Fruit fly (Drosophila melanogaster) whole organism, embryonic: Measurements from ENCODE around the gene CG32117.
A peak's percentile ranks its signal among the peaks of the same experiment; 100 is the strongest.

ENCODE experiments used
- Ada2b ChIP-seq: fragments of 200-800 bp; sonication (Bioruptor generic); IDR thresholded peaks from 2 replicates; pipeline ENCODE4 v1.3.6; 2022; ENCODE audit warnings: missing biosample characterization, missing genetic modification characterization
- Atf3 ChIP-seq: fragments of 200-800 bp; sonication (Bioruptor generic); optimal IDR thresholded peaks from 3 replicates; lab custom pipeline; 2016; ENCODE audit warnings: missing biosample characterization, missing genetic modification characterization
- B-H1 ChIP-seq: fragments of 200-800 bp; sonication (Bioruptor generic); IDR thresholded peaks from 3 replicates; pipeline ENCODE4 v1.3.6; 2022; ENCODE audit warnings: missing biosample characterization, missing genetic modification characterization
- B-H2 ChIP-seq: fragments of 200-800 bp; sonication (Bioruptor generic); optimal IDR thresholded peaks from 2 replicates; lab custom pipeline; 2018; ENCODE audit warnings: missing biosample characterization, mild to moderate bottlenecking, missing genetic modification characterization
- CG10565 ChIP-seq: fragments of 200-800 bp; sonication (Bioruptor generic); optimal IDR thresholded peaks from 3 replicates; lab custom pipeline; 2016; ENCODE audit warnings: missing biosample characterization, mild to moderate bottlenecking, missing genetic modification characterization
- CG10979 ChIP-seq: fragments of 200-800 bp; sonication (Bioruptor generic); optimal IDR thresholded peaks from 2 replicates; lab custom pipeline; 2018; ENCODE audit warnings: missing biosample characterization, mild to moderate bottlenecking, missing genetic modification characterization, moderate library complexity
- CG13424 ChIP-seq: fragments of 200-800 bp; sonication (Bioruptor generic); optimal IDR thresholded peaks from 2 replicates; lab custom pipeline; 2019; ENCODE audit warnings: missing biosample characterization, mild to moderate bottlenecking, missing genetic modification characterization, moderate library complexity
- CG13775 ChIP-seq: fragments of 200-800 bp; sonication (Bioruptor generic); optimal IDR thresholded peaks from 3 replicates; lab custom pipeline; 2017; ENCODE audit warnings: missing biosample characterization, mild to moderate bottlenecking, missing genetic modification characterization
- CG1603 ChIP-seq: fragments of 200-800 bp; sonication (Bioruptor generic); optimal IDR thresholded peaks from 2 replicates; lab custom pipeline; 2019; ENCODE audit warnings: missing biosample characterization, mild to moderate bottlenecking, missing genetic modification characterization, moderate library complexity
- CG1647 ChIP-seq: fragments of 200-800 bp; sonication (Bioruptor generic); optimal IDR thresholded peaks from 3 replicates; lab custom pipeline; 2016; ENCODE audit warnings: missing biosample characterization, missing genetic modification characterization
- CG17912 ChIP-seq: fragments of 200-800 bp; sonication (Bioruptor generic); optimal IDR thresholded peaks from 2 replicates; lab custom pipeline; 2018; ENCODE audit warnings: missing biosample characterization, mild to moderate bottlenecking, missing genetic modification characterization
- CG1792 ChIP-seq: fragments of 200-800 bp; sonication (Bioruptor generic); optimal IDR thresholded peaks from 2 replicates; lab custom pipeline; 2016; ENCODE audit warnings: missing biosample characterization, missing genetic modification characterization
- CG2129 ChIP-seq: fragments of 200-800 bp; sonication (Bioruptor generic); IDR thresholded peaks from 2 replicates; pipeline ENCODE4 v1.3.6; 2022; ENCODE audit warnings: missing biosample characterization, missing genetic modification characterization; ENCODE audit not compliant: partially characterized antibody
- CG2202 ChIP-seq: fragments of 200-800 bp; sonication (Bioruptor generic); optimal IDR thresholded peaks from 2 replicates; lab custom pipeline; 2018; ENCODE audit warnings: missing biosample characterization, mild to moderate bottlenecking, missing genetic modification characterization
- CG30403 ChIP-seq: fragments of 200-800 bp; sonication (Bioruptor generic); optimal IDR thresholded peaks from 3 replicates; lab custom pipeline; 2016; ENCODE audit warnings: missing biosample characterization, missing genetic modification characterization
- CG3281 ChIP-seq: fragments of 200-800 bp; sonication (Bioruptor generic); optimal IDR thresholded peaks from 3 replicates; lab custom pipeline; 2017; ENCODE audit warnings: missing biosample characterization, mild to moderate bottlenecking, missing genetic modification characterization
- CG4854 ChIP-seq: fragments of 200-800 bp; sonication (Bioruptor generic); optimal IDR thresholded peaks from 2 replicates; lab custom pipeline; 2016; ENCODE audit warnings: missing biosample characterization, missing genetic modification characterization, inconsistent platforms
- CG6813 ChIP-seq: fragments of 200-800 bp; sonication (Bioruptor generic); optimal IDR thresholded peaks from 2 replicates; lab custom pipeline; 2017; ENCODE audit warnings: missing biosample characterization, missing genetic modification characterization, mild to moderate bottlenecking, moderate library complexity, missing genetic modification reagents
- CG9797 ChIP-seq: fragments of 200-800 bp; sonication (Bioruptor generic); optimal IDR thresholded peaks from 3 replicates; lab custom pipeline; 2018; ENCODE audit warnings: missing biosample characterization, mild to moderate bottlenecking, missing genetic modification characterization
- Dip3 ChIP-seq: fragments of 200-800 bp; sonication (Bioruptor generic); optimal IDR thresholded peaks from 3 replicates; lab custom pipeline; 2016; ENCODE audit warnings: missing biosample characterization, missing genetic modification characterization
- Dll ChIP-seq: fragments of 200-800 bp; sonication (Bioruptor generic); IDR thresholded peaks from 4 replicates; pipeline ENCODE4 v1.3.6; 2022; ENCODE audit warnings: missing biosample characterization, missing genetic modification characterization; ENCODE audit not compliant: partially characterized antibody
- GATAe ChIP-seq: fragments of 200-800 bp; sonication (Bioruptor generic); conservative IDR thresholded peaks from 2 replicates; pipeline ENCODE4 v1.3.6; 2022; ENCODE audit warnings: missing biosample characterization, missing genetic modification characterization
- HLH4C ChIP-seq: fragments of 200-800 bp; sonication (Bioruptor generic); IDR thresholded peaks from 3 replicates; pipeline ENCODE4 v1.3.6; 2022; ENCODE audit warnings: missing biosample characterization, missing genetic modification characterization; ENCODE audit not compliant: partially characterized antibody
- Hsf ChIP-seq: fragments of 200-800 bp; sonication (Bioruptor generic); optimal IDR thresholded peaks from 3 replicates; lab custom pipeline; 2016; ENCODE audit warnings: missing biosample characterization, missing genetic modification characterization
- Lim3 ChIP-seq: fragments of 200-800 bp; sonication (Bioruptor generic); IDR thresholded peaks from 2 replicates; pipeline ENCODE4 v1.3.6; 2022; ENCODE audit warnings: missing biosample characterization, missing genetic modification characterization
- NC2α ChIP-seq: fragments of 200-800 bp; sonication (Bioruptor generic); optimal IDR thresholded peaks from 2 replicates; lab custom pipeline; 2016; ENCODE audit warnings: missing biosample characterization, missing genetic modification characterization
- Nf-YC ChIP-seq: fragments of 200-800 bp; optimal IDR thresholded peaks from 3 replicates; lab custom pipeline; 2019; ENCODE audit warnings: missing biosample characterization, mild to moderate bottlenecking, missing genetic modification characterization, moderate library complexity
- Oaz ChIP-seq: fragments of 200-800 bp; sonication (Bioruptor generic); IDR thresholded peaks from 2 replicates; pipeline ENCODE4 v1.3.6; 2022; ENCODE audit warnings: missing biosample characterization, missing genetic modification characterization
- ac ChIP-seq: fragments of 200-800 bp; sonication (Bioruptor generic); optimal IDR thresholded peaks from 3 replicates; lab custom pipeline; 2017; ENCODE audit warnings: missing biosample characterization, mild to moderate bottlenecking, missing genetic modification characterization
- ase ChIP-seq: fragments of 200-800 bp; sonication (Bioruptor generic); IDR thresholded peaks from 3 replicates; pipeline ENCODE4 v1.3.6; 2022; ENCODE audit warnings: missing biosample characterization, missing genetic modification characterization
- bigmax ChIP-seq: fragments of 200-800 bp; sonication (Bioruptor generic); optimal IDR thresholded peaks from 2 replicates; lab custom pipeline; 2018; ENCODE audit warnings: missing biosample characterization, mild to moderate bottlenecking, missing genetic modification characterization
- emc ChIP-seq: fragments of 200-800 bp; sonication (Bioruptor generic); optimal IDR thresholded peaks from 2 replicates; lab custom pipeline; 2016; ENCODE audit warnings: missing biosample characterization, missing genetic modification characterization
- ewg ChIP-seq: fragments of 200-800 bp; sonication (Bioruptor generic); optimal IDR thresholded peaks from 3 replicates; lab custom pipeline; 2017; ENCODE audit warnings: mild to moderate bottlenecking, missing biosample characterization, missing genetic modification reagents, missing genetic modification characterization
- exex ChIP-seq: fragments of 200-800 bp; sonication (Bioruptor generic); optimal IDR thresholded peaks from 4 replicates; lab custom pipeline; 2018; ENCODE audit warnings: missing biosample characterization, mild to moderate bottlenecking, missing genetic modification characterization, moderate library complexity
- fd102C ChIP-seq: fragments of 200-800 bp; sonication (Bioruptor generic); optimal IDR thresholded peaks from 2 replicates; lab custom pipeline; 2018; ENCODE audit warnings: missing biosample characterization, mild to moderate bottlenecking, missing genetic modification characterization, moderate library complexity
- grn ChIP-seq: fragments of 200-800 bp; sonication (Bioruptor generic); optimal IDR thresholded peaks from 3 replicates; lab custom pipeline; 2017; ENCODE audit warnings: missing biosample characterization, missing genetic modification characterization
- gro ChIP-seq: fragments of 200-800 bp; sonication (Bioruptor generic); optimal IDR thresholded peaks from 2 replicates; lab custom pipeline; 2016; ENCODE audit warnings: missing biosample characterization, missing genetic modification characterization
- h ChIP-seq: fragments of >200 bp; optimal IDR thresholded peaks from 2 replicates; lab custom pipeline; 2017
- hkb ChIP-seq, 2 experiments: fragments of 200-800 bp in 1 of 2; fragments of >200 bp in 1 of 2; sonication (Bioruptor generic) in 1 of 2; IDR thresholded peaks in 1 of 2; optimal IDR thresholded peaks in 1 of 2; 2 replicates each; pipeline versions ENCODE4 v1.3.6 to Lab custom; 2017 to 2022; ENCODE audit warnings: missing biosample characterization in 1 of 2, missing genetic modification characterization in 1 of 2
- inv ChIP-seq: fragments of 200-800 bp; sonication (Bioruptor generic); IDR thresholded peaks from 2 replicates; pipeline ENCODE4 v1.3.6; 2022; ENCODE audit warnings: missing biosample characterization, missing genetic modification characterization; ENCODE audit not compliant: partially characterized antibody
- jing ChIP-seq: fragments of 200-800 bp; sonication (Bioruptor generic); optimal IDR thresholded peaks from 2 replicates; lab custom pipeline; 2018; ENCODE audit warnings: missing biosample characterization, mild to moderate bottlenecking, missing genetic modification characterization
- lilli ChIP-seq: fragments of 200-800 bp; sonication (Bioruptor generic); optimal IDR thresholded peaks from 3 replicates; lab custom pipeline; 2016; ENCODE audit warnings: missing biosample characterization, missing genetic modification characterization
- pb ChIP-seq: fragments of 200-800 bp; sonication (Bioruptor generic); optimal IDR thresholded peaks from 3 replicates; lab custom pipeline; 2016; ENCODE audit warnings: missing biosample characterization, missing genetic modification characterization
- prd ChIP-seq, 3 experiments: fragments of >200 bp in 2 of 3; fragments of 200-800 bp in 1 of 3; sonication (Bioruptor generic) in 1 of 3; optimal IDR thresholded peaks in 2 of 3; IDR thresholded peaks in 1 of 3; 2 replicates in 2 of 3; 3 replicates in 1 of 3; pipeline versions ENCODE4 v1.3.6 to Lab custom; 2017 to 2022; ENCODE audit warnings: missing biosample characterization in 1 of 3, missing genetic modification characterization in 1 of 3
- pzg ChIP-seq: fragments of 200-800 bp; sonication (Bioruptor generic); optimal IDR thresholded peaks from 3 replicates; lab custom pipeline; 2018; ENCODE audit warnings: missing biosample characterization, mild to moderate bottlenecking, missing genetic modification characterization, moderate library complexity
- rib ChIP-seq: fragments of 200-800 bp; sonication (Bioruptor generic); IDR thresholded peaks from 2 replicates; pipeline ENCODE4 v1.3.6; 2022; ENCODE audit warnings: missing biosample characterization, missing genetic modification characterization
- shn ChIP-seq: fragments of 200-800 bp; sonication (Bioruptor generic); optimal IDR thresholded peaks from 3 replicates; lab custom pipeline; 2016; ENCODE audit warnings: missing biosample characterization, missing genetic modification characterization
- sima ChIP-seq: fragments of 200-800 bp; sonication (Bioruptor generic); optimal IDR thresholded peaks from 2 replicates; lab custom pipeline; 2016; ENCODE audit warnings: missing biosample characterization, missing genetic modification characterization
- tin ChIP-seq: fragments of 200-800 bp; sonication (Bioruptor generic); optimal IDR thresholded peaks from 3 replicates; lab custom pipeline; 2016; ENCODE audit warnings: missing biosample characterization, missing genetic modification characterization
- trh ChIP-seq: fragments of 200-800 bp; sonication (Bioruptor generic); optimal IDR thresholded peaks from 2 replicates; lab custom pipeline; 2016; ENCODE audit warnings: missing biosample characterization, missing genetic modification characterization
- z ChIP-seq: fragments of 200-800 bp; sonication (Bioruptor generic); IDR thresholded peaks from 3 replicates; pipeline ENCODE4 v1.3.6; 2022; ENCODE audit warnings: missing biosample characterization, missing genetic modification characterization

CG32117 gene

dm6 chr3L:12874211-12874610 is 29.3 kb downstream of the CG32117 start (continued):
- TF ChIP-seq tin (no peak), bigmax (no peak), hkb (optimal IDR thresholded peaks at IDR 0.05; lab: Kevin White, UChicago) (no peak), hkb (GFP tag; IDR thresholded peaks at IDR 0.05; lab: Robert Waterston, UW) (no peak), CG6813 (GFP tag; lab: Kevin White, UChicago) (no peak), prd (optimal IDR thresholded peaks at IDR 0.05; lab: Kevin White, UChicago) (no peak), prd (GFP tag; IDR thresholded peaks at IDR 0.05; lab: Robert Waterston, UW) (0 out of 3 replicates have a peak, but pooled peaks have one; percentile 12), trh (GFP tag; lab: Kevin White, UChicago) (no peak), pzg (GFP tag; lab: Kevin White, UChicago) (no peak), CG2129 (GFP tag; lab: Robert Waterston, UW) (no peak), CG2202 (no peak), ac (GFP tag; lab: Kevin White, UChicago) (no peak), B-H2 (no peak), Dip3 (no peak), CG1647 (GFP tag; lab: Kevin White, UChicago) (no peak), CG4854 (no peak), grn (GFP tag; lab: Kevin White, UChicago) (no peak), CG13775 (GFP tag; lab: Kevin White, UChicago) (no peak), CG9797 (GFP tag; lab: Kevin White, UChicago) (no peak), HLH4C (GFP tag; lab: Robert Waterston, UW) (no peak), fd102C (GFP tag; lab: Kevin White, UChicago) (no peak), inv (no peak), lilli (peak; percentile 20), exex (tag; lab: Kevin White, UChicago) (no peak), jing (GFP tag; lab: Kevin White, UChicago) (no peak), sima (GFP tag; lab: Kevin White, UChicago) (no peak), shn (no peak), h (lab: Kevin White, UChicago) (no peak), emc (GFP tag; lab: Kevin White, UChicago) (no peak), CG30403 (GFP tag; lab: Kevin White, UChicago) (no peak), CG13424 (no peak), rib (GFP tag; lab: Robert Waterston, UW) (no peak), NC2α (GFP tag; lab: Kevin White, UChicago) (no peak), pb (GFP tag; lab: Kevin White, UChicago) (no peak), CG10565 (GFP tag; lab: Kevin White, UChicago) (no peak), gro (no peak), CG1603 (tag; lab: Kevin White, UChicago) (no peak), Atf3 (GFP tag; lab: Kevin White, UChicago) (no peak), GATAe (GFP tag; lab: Robert Waterston, UW) (no peak), z (GFP tag; lab: Robert Waterston, UW) (no peak), B-H1 (no peak), Dll (GFP tag; lab: Robert Waterston, UW) (no peak), ewg (GFP tag; lab: Kevin White, UChicago) (no peak), CG3281 (GFP tag; lab: Kevin White, UChicago) (peak; percentile 42), Nf-YC (tag; lab: Kevin White, UChicago) (no peak), CG17912 (GFP tag; lab: Kevin White, UChicago) (no peak), CG10979 (tag; lab: Kevin White, UChicago) (no peak), CG1792 (GFP tag; lab: Kevin White, UChicago) (no peak), ase (no peak), Lim3 (GFP tag; lab: Robert Waterston, UW) (no peak), Hsf (GFP tag; lab: Kevin White, UChicago) (no peak), Oaz (GFP tag; lab: Robert Waterston, UW) (no peak), Ada2b (GFP tag; lab: Robert Waterston, UW) (peak; percentile 39; the same call in 1 of the 2 replicates)
